Worm (Caenorhabditis elegans) whole organism, L3 larva: ENCODE measurements around the gene Y38E10A.9.

Experiments
- ZK546.5 ChIP-seq: sonication (generic microtip); optimal IDR thresholded peaks from 2 replicates; lab custom pipeline; 2017; ENCODE audit warnings: missing biosample characterization, missing genetic modification characterization
- ama-1 ChIP-seq: fragments of 150-350 bp; optimal IDR thresholded peaks from 2 replicates; lab custom pipeline; 2018
- ceh-16 ChIP-seq: sonication (generic microtip); optimal IDR thresholded peaks from 2 replicates; lab custom pipeline; 2017; ENCODE audit warnings: missing biosample characterization, missing genetic modification characterization
- ceh-28 ChIP-seq: fragments of 150-350 bp; optimal IDR thresholded peaks from 2 replicates; lab custom pipeline; 2014; ENCODE audit warnings: missing biosample characterization, missing genetic modification reagents, missing genetic modification characterization
- ceh-82 ChIP-seq: fragments of 150-350 bp; optimal IDR thresholded peaks from 2 replicates; lab custom pipeline; 2014; ENCODE audit warnings: missing biosample characterization, missing genetic modification characterization
- egl-27 ChIP-seq: sonication (generic microtip); optimal IDR thresholded peaks from 4 replicates; lab custom pipeline; 2017; ENCODE audit warnings: missing biosample characterization, missing genetic modification reagents, missing genetic modification characterization
- egl-5 ChIP-seq: fragments of 150-350 bp; optimal IDR thresholded peaks from 2 replicates; lab custom pipeline; 2017; ENCODE audit warnings: missing biosample characterization, missing genetic modification reagents, missing genetic modification characterization, inconsistent platforms
- elt-1 ChIP-seq: fragments of 150-350 bp; optimal IDR thresholded peaks from 2 replicates; lab custom pipeline; 2014; ENCODE audit warnings: missing biosample characterization, missing genetic modification characterization
- elt-3 ChIP-seq, 3 experiments: fragments of 150-350 bp in 1 of 3; sonication (generic microtip) in 2 of 3; optimal IDR thresholded peaks; 2 replicates in 2 of 3; 4 replicates in 1 of 3; lab custom pipeline; 2014 to 2017; ENCODE audit warnings: missing biosample characterization in 3 of 3, missing genetic modification characterization in 3 of 3
- hmg-11 ChIP-seq: sonication (generic microtip); optimal IDR thresholded peaks from 2 replicates; lab custom pipeline; 2016; ENCODE audit warnings: missing genetic modification characterization, missing compliant biosample characterization
- jun-1 ChIP-seq: fragments of 150-350 bp; optimal IDR thresholded peaks from 2 replicates; lab custom pipeline; 2014; ENCODE audit warnings: missing biosample characterization, missing genetic modification reagents, missing genetic modification characterization
- lin-15B ChIP-seq: fragments of 150-350 bp; optimal IDR thresholded peaks from 2 replicates; lab custom pipeline; 2014; ENCODE audit warnings: missing biosample characterization, missing genetic modification characterization
- lin-39 ChIP-seq: fragments of 150-350 bp; optimal IDR thresholded peaks from 2 replicates; lab custom pipeline; 2018; ENCODE audit warnings: missing biosample characterization, missing genetic modification reagents, missing genetic modification characterization
- lsy-12 ChIP-seq: sonication (generic microtip); optimal IDR thresholded peaks from 2 replicates; lab custom pipeline; 2016; ENCODE audit warnings: mild to moderate bottlenecking, missing genetic modification characterization, missing compliant biosample characterization
- mml-1 ChIP-seq: fragments of 150-350 bp; sonication (generic microtip); optimal IDR thresholded peaks from 3 replicates; lab custom pipeline; 2014; ENCODE audit warnings: missing biosample characterization, missing genetic modification characterization
- nfya-1 ChIP-seq: sonication (generic microtip); optimal IDR thresholded peaks from 2 replicates; lab custom pipeline; 2017; ENCODE audit warnings: missing genetic modification characterization, mild to moderate bottlenecking, missing compliant biosample characterization, antibody characterized with exemption, moderate library complexity; ENCODE audit not compliant: insufficient read depth
- nhr-23 ChIP-seq: fragments of 150-350 bp; optimal IDR thresholded peaks from 2 replicates; lab custom pipeline; 2014; ENCODE audit warnings: missing biosample characterization, missing genetic modification reagents, missing genetic modification characterization
- nhr-237 ChIP-seq: fragments of 150-350 bp; optimal IDR thresholded peaks from 2 replicates; lab custom pipeline; 2014; ENCODE audit warnings: missing biosample characterization, missing genetic modification characterization
- nhr-25 ChIP-seq: sonication (generic microtip); optimal IDR thresholded peaks from 2 replicates; lab custom pipeline; 2017; ENCODE audit warnings: missing biosample characterization, missing genetic modification characterization
- nhr-43 ChIP-seq: sonication (generic microtip); optimal IDR thresholded peaks from 2 replicates; lab custom pipeline; 2016; ENCODE audit warnings: mild to moderate bottlenecking, missing genetic modification characterization, missing compliant biosample characterization; ENCODE audit not compliant: poor library complexity, severe bottlenecking
- nhr-67 ChIP-seq: fragments of 150-350 bp; optimal IDR thresholded peaks from 2 replicates; lab custom pipeline; 2014; ENCODE audit warnings: missing biosample characterization, missing genetic modification characterization
- nhr-77 ChIP-seq: fragments of 150-350 bp; optimal IDR thresholded peaks from 2 replicates; lab custom pipeline; 2014; ENCODE audit warnings: missing biosample characterization, missing genetic modification characterization
- pha-4 ChIP-seq: fragments of 150-350 bp; optimal IDR thresholded peaks from 2 replicates; lab custom pipeline; 2014; ENCODE audit warnings: missing biosample characterization, missing genetic modification reagents, missing genetic modification characterization
- pqm-1 ChIP-seq: fragments of 150-350 bp; optimal IDR thresholded peaks from 2 replicates; lab custom pipeline; 2017; ENCODE audit warnings: missing biosample characterization, missing genetic modification characterization, inconsistent platforms
- sea-2 ChIP-seq: fragments of 150-350 bp; sonication (generic microtip); optimal IDR thresholded peaks from 4 replicates; lab custom pipeline; 2014; ENCODE audit warnings: missing biosample characterization, missing genetic modification reagents, missing genetic modification characterization
- skn-1 ChIP-seq: fragments of 150-350 bp; optimal IDR thresholded peaks from 2 replicates; lab custom pipeline; 2014; ENCODE audit warnings: missing biosample characterization, missing genetic modification characterization
- snpc-4 ChIP-seq: fragments of 150-350 bp; optimal IDR thresholded peaks from 2 replicates; lab custom pipeline; 2014; ENCODE audit warnings: missing biosample characterization, missing genetic modification characterization
- unc-39 ChIP-seq: sonication (generic microtip); optimal IDR thresholded peaks from 4 replicates; lab custom pipeline; 2017; ENCODE audit warnings: missing biosample characterization, missing genetic modification characterization
- unc-62 ChIP-seq: fragments of 150-350 bp; sonication (generic microtip); optimal IDR thresholded peaks from 4 replicates; lab custom pipeline; 2014; ENCODE audit warnings: missing biosample characterization, missing genetic modification reagents, missing genetic modification characterization
- zag-1 ChIP-seq: fragments of 150-350 bp; optimal IDR thresholded peaks from 2 replicates; lab custom pipeline; 2014; ENCODE audit warnings: missing biosample characterization, missing genetic modification characterization

Y38E10A.9 gene

ce11 chrII:12626120-12626624 is 17.4 kb downstream of the Y38E10A.9 start:
- no peak for TF ChIP-seq nhr-25 (tag; lab: Kevin White, UChicago)
- TF ChIP-seq jun-1 (tag; lab: Kevin White, UChicago): no peak
- no peak for TF ChIP-seq ceh-28 (tag; lab: Kevin White, UChicago)
- no peak for TF ChIP-seq skn-1
- TF ChIP-seq egl-27 (tag; lab: Kevin White, UChicago): no peak
- no peak for TF ChIP-seq hmg-11 (tag; lab: Kevin White, UChicago)
- TF ChIP-seq elt-1 (tag; lab: Kevin White, UChicago): no peak
- no peak for TF ChIP-seq egl-5 (tag; lab: Kevin White, UChicago)
- no peak for TF ChIP-seq unc-62 (GFP tag; lab: Kevin White, UChicago)
- no peak for TF ChIP-seq pha-4 (tag; lab: Kevin White, UChicago)
- no peak for TF ChIP-seq nhr-23 (tag; lab: Kevin White, UChicago)
- TF ChIP-seq lsy-12 (tag; lab: Kevin White, UChicago): no peak
- TF ChIP-seq pqm-1 (tag; lab: Kevin White, UChicago): no peak
- no peak for TF ChIP-seq ceh-16 (tag; lab: Kevin White, UChicago)
- TF ChIP-seq nhr-77: no peak
- TF ChIP-seq elt-3 (tag; optimal IDR thresholded peaks at IDR 0.05; lab: Kevin White, UChicago): no peak
- TF ChIP-seq unc-39 (tag; lab: Kevin White, UChicago): no peak
- TF ChIP-seq mml-1 (tag; lab: Kevin White, UChicago): no peak
- TF ChIP-seq nfya-1 (tag; lab: Kevin White, UChicago): no peak
- TF ChIP-seq sea-2 (GFP tag; lab: Kevin White, UChicago): no peak

- TF ChIP-seq ama-1 (lab: Kevin White, UChicago) (no peak), nhr-67 (tag; lab: Kevin White, UChicago) (no peak), snpc-4 (tag; lab: Kevin White, UChicago) (no peak), lin-39 (no peak)
Observed at ce11 chrII:12626887-12627286, 18.1 kb downstream of the Y38E10A.9 start, which contains the start of gene nspe-7. TSS of gene nspe-7 (plus strand) at chrII:12627187.

ce11 chrII:12628566-12628965 is 19.8 kb downstream of the Y38E10A.9 start, which contains the start of gene nspe-5:
TSS of gene nspe-5 (plus strand) at chrII:12628866.
- TF ChIP-seq lsy-12 (tag; lab: Kevin White, UChicago) (no peak), nhr-25 (tag; lab: Kevin White, UChicago) (peak; percentile 9), ZK546.5 (tag; lab: Kevin White, UChicago) (no peak)
- TF ChIP-seq, all 47 proteins: peak for 1

ce11 chrII:12629387-12629786 is 20.6 kb downstream of the Y38E10A.9 start, which contains the start of gene Y38E10A.28:
TSS of gene Y38E10A.28 (plus strand) at chrII:12629687.
- TF ChIP-seq zag-1 (tag; lab: Kevin White, UChicago) (no peak), ceh-82 (tag; lab: Kevin White, UChicago) (no peak), elt-3 (tag; optimal IDR thresholded peaks at IDR 0.05; lab: Kevin White, UChicago) (no peak)

ce11 chrII:12630888-12631287 is 22.1 kb downstream of the Y38E10A.9 start, which contains the start of gene Y38E10A.34:
TSS of gene Y38E10A.34 (plus strand) at chrII:12631188.
- TF ChIP-seq nhr-237 (tag; lab: Kevin White, UChicago): no peak
- no peak for TF ChIP-seq nhr-43 (tag; lab: Kevin White, UChicago)
- TF ChIP-seq unc-39 (tag; lab: Kevin White, UChicago): no peak
- no peak for TF ChIP-seq ZK546.5 (tag; lab: Kevin White, UChicago)
- TF ChIP-seq, all 47 proteins: peak for 0

ce11 chrII:12634749-12635318 is 26.1 kb downstream of the Y38E10A.9 start, which contains the start of gene Y38E10A.17:
TSS of gene Y38E10A.17 (minus strand) at chrII:12634799.
- TF ChIP-seq elt-1 (tag; lab: Kevin White, UChicago) (peak; percentile 68), lin-15B (tag; lab: Kevin White, UChicago) (no peak)
